Worm (Caenorhabditis elegans) whole organism, L4 larva: ENCODE results near the gene cit-1.1.

Source experiments
- F26F4.8 ChIP-seq: fragments of 200-800 bp; sonication (Bioruptor generic); conservative IDR thresholded peaks from 2 replicates; pipeline ENCODE4 v1.3.6; 2022; ENCODE audit warnings: missing genetic modification characterization, missing compliant biosample characterization
- F44E2.7 ChIP-seq: fragments of 200-800 bp; sonication (Bioruptor generic); IDR thresholded peaks from 2 replicates; pipeline ENCODE4 v2.1.2; 2022; ENCODE audit warnings: missing genetic modification characterization, missing compliant biosample characterization
- F49E8.2 ChIP-seq: sonication (generic microtip); optimal IDR thresholded peaks from 2 replicates; lab custom pipeline; 2016; ENCODE audit warnings: missing compliant biosample characterization, mild to moderate bottlenecking, missing genetic modification characterization, borderline replicate concordance
- Y5F2A.4 ChIP-seq: fragments of 200-800 bp; sonication (Bioruptor generic); optimal IDR thresholded peaks from 2 replicates; lab custom pipeline; 2018; ENCODE audit warnings: mild to moderate bottlenecking, missing genetic modification characterization, missing compliant biosample characterization
- Y75B8A.6 ChIP-seq: fragments of 200-800 bp; sonication (Bioruptor generic); IDR thresholded peaks from 2 replicates; pipeline ENCODE4 v1.3.6; 2022; ENCODE audit warnings: missing genetic modification reagents, missing genetic modification characterization, missing compliant biosample characterization
- aha-1 ChIP-seq: fragments of 150-350 bp; peaks from one replicate; lab custom pipeline; 2014; ENCODE audit warnings: missing biosample characterization, missing genetic modification characterization
- aly-2 ChIP-seq: sonication (generic microtip); optimal IDR thresholded peaks from 2 replicates; lab custom pipeline; 2018; ENCODE audit warnings: missing biosample characterization, missing genetic modification characterization
- attf-4 ChIP-seq: sonication (generic microtip); optimal IDR thresholded peaks from 3 replicates; lab custom pipeline; 2017; ENCODE audit warnings: missing biosample characterization, missing genetic modification characterization
- ceh-20 ChIP-seq: fragments of 200-800 bp; sonication (Bioruptor generic); IDR thresholded peaks from 2 replicates; pipeline ENCODE4 v1.3.6; 2022; ENCODE audit warnings: missing genetic modification reagents, missing genetic modification characterization, missing compliant biosample characterization
- ceh-28 ChIP-seq: fragments of 150-350 bp; optimal IDR thresholded peaks from 2 replicates; lab custom pipeline; 2014; ENCODE audit warnings: missing biosample characterization, missing genetic modification reagents, missing genetic modification characterization
- ceh-32 ChIP-seq: sonication (generic microtip); optimal IDR thresholded peaks from 2 replicates; lab custom pipeline; 2016; ENCODE audit warnings: mild to moderate bottlenecking, missing genetic modification characterization, missing compliant biosample characterization; ENCODE audit not compliant: poor library complexity
- ceh-44 ChIP-seq: fragments of 200-800 bp; sonication (Bioruptor generic); IDR thresholded peaks from 2 replicates; pipeline ENCODE4 v1.3.6; 2022; ENCODE audit warnings: missing genetic modification reagents, missing genetic modification characterization, missing compliant biosample characterization
- ceh-62 ChIP-seq: sonication (generic microtip); optimal IDR thresholded peaks from 2 replicates; lab custom pipeline; 2017; ENCODE audit warnings: missing biosample characterization, missing genetic modification characterization
- ceh-82 ChIP-seq: sonication (generic microtip); optimal IDR thresholded peaks from 2 replicates; lab custom pipeline; 2017; ENCODE audit warnings: missing biosample characterization, missing genetic modification characterization
- cey-2 ChIP-seq: sonication (generic microtip); optimal IDR thresholded peaks from 3 replicates; lab custom pipeline; 2017; ENCODE audit warnings: missing genetic modification characterization, mild to moderate bottlenecking, missing compliant biosample characterization, antibody characterized with exemption, borderline replicate concordance; ENCODE audit not compliant: insufficient read depth
- daf-19 ChIP-seq: fragments of 200-800 bp; sonication (Bioruptor generic); conservative IDR thresholded peaks from 2 replicates; pipeline ENCODE4 v1.3.6; 2022; ENCODE audit warnings: missing genetic modification characterization, missing compliant biosample characterization
- dmd-6 ChIP-seq: fragments of 200-800 bp; sonication (Bioruptor generic); IDR thresholded peaks from 2 replicates; pipeline ENCODE4 v1.3.6; 2022; ENCODE audit warnings: missing genetic modification reagents, missing genetic modification characterization, missing compliant biosample characterization
- dmd-8 ChIP-seq: fragments of 200-800 bp; sonication (Bioruptor generic); IDR thresholded peaks from 2 replicates; pipeline ENCODE4 v1.3.6; 2022; ENCODE audit warnings: missing genetic modification characterization, missing compliant biosample characterization
- dmd-9 ChIP-seq: fragments of 200-800 bp; sonication (Bioruptor generic); IDR thresholded peaks from 2 replicates; pipeline ENCODE4 v1.3.6; 2022; ENCODE audit warnings: missing genetic modification reagents, missing genetic modification characterization, missing compliant biosample characterization
- dpl-1 ChIP-seq: fragments of 150-350 bp; optimal IDR thresholded peaks from 2 replicates; lab custom pipeline; 2014; ENCODE audit warnings: missing biosample characterization, missing genetic modification reagents, missing genetic modification characterization
- duxl-1 ChIP-seq: sonication (generic microtip); optimal IDR thresholded peaks from 2 replicates; lab custom pipeline; 2016; ENCODE audit warnings: mild to moderate bottlenecking, missing genetic modification characterization, moderate library complexity, missing compliant biosample characterization; ENCODE audit not compliant: poor library complexity
- egl-27 ChIP-seq: sonication (generic microtip); optimal IDR thresholded peaks from 3 replicates; lab custom pipeline; 2017; ENCODE audit warnings: missing biosample characterization, missing genetic modification reagents, missing genetic modification characterization
- fkh-10 ChIP-seq: fragments of 150-350 bp; optimal IDR thresholded peaks from 2 replicates; lab custom pipeline; 2014; ENCODE audit warnings: missing biosample characterization, missing genetic modification reagents, missing genetic modification characterization
- fos-1 ChIP-seq: fragments of 150-350 bp; optimal IDR thresholded peaks from 2 replicates; lab custom pipeline; 2014; ENCODE audit warnings: missing biosample characterization, missing genetic modification characterization
- gei-8 ChIP-seq: fragments of 200-800 bp; sonication (Bioruptor generic); optimal IDR thresholded peaks from 2 replicates; lab custom pipeline; 2018; ENCODE audit warnings: mild to moderate bottlenecking, missing genetic modification characterization, missing compliant biosample characterization
- hif-1 ChIP-seq, 2 experiments: sonication (generic microtip); optimal IDR thresholded peaks; 2 replicates each; lab custom pipeline; 2016 to 2017; ENCODE audit warnings: missing compliant biosample characterization in 2 of 2, missing genetic modification characterization in 2 of 2, missing genetic modification reagents in 2 of 2, missing genotype in 2 of 2, mild to moderate bottlenecking in 1 of 2
- lim-7 ChIP-seq: fragments of 200-800 bp; sonication (Bioruptor generic); IDR thresholded peaks from 2 replicates; pipeline ENCODE4 v1.3.6; 2022; ENCODE audit warnings: missing genetic modification characterization, missing compliant biosample characterization
- lin-1 ChIP-seq: fragments of 200-800 bp; sonication (Bioruptor generic); IDR thresholded peaks from 2 replicates; pipeline ENCODE4 v1.3.6; 2022; ENCODE audit warnings: missing genetic modification reagents, missing genetic modification characterization, missing compliant biosample characterization
- lin-29 ChIP-seq: fragments of 200-800 bp; sonication (Bioruptor generic); IDR thresholded peaks from 2 replicates; pipeline ENCODE4 v1.3.6; 2022; ENCODE audit warnings: missing genetic modification reagents, missing genetic modification characterization, missing compliant biosample characterization
- madf-9 ChIP-seq: fragments of 200-800 bp; sonication (Bioruptor generic); conservative IDR thresholded peaks from 2 replicates; pipeline ENCODE4 v1.3.6; 2022; ENCODE audit warnings: missing genetic modification reagents, missing genetic modification characterization, missing compliant biosample characterization
- mdt-29 ChIP-seq: fragments of 200-800 bp; sonication (Bioruptor generic); IDR thresholded peaks from 2 replicates; pipeline ENCODE4 v1.3.6; 2022; ENCODE audit warnings: missing genetic modification reagents, missing genetic modification characterization, missing compliant biosample characterization
- mep-1 ChIP-seq: fragments of 150-350 bp; sonication (generic microtip); optimal IDR thresholded peaks from 3 replicates; lab custom pipeline; 2014; ENCODE audit warnings: missing biosample characterization, missing genetic modification characterization
- mes-2 ChIP-seq: sonication (generic microtip); optimal IDR thresholded peaks from 2 replicates; lab custom pipeline; 2016; ENCODE audit warnings: missing genotype, mild to moderate bottlenecking, missing genetic modification characterization, missing compliant biosample characterization; ENCODE audit not compliant: poor library complexity, severe bottlenecking
- mxl-2 ChIP-seq: fragments of 200-800 bp; sonication (Bioruptor generic); conservative IDR thresholded peaks from 2 replicates; pipeline ENCODE4 v1.3.6; 2022; ENCODE audit warnings: missing genetic modification reagents, missing genetic modification characterization, missing compliant biosample characterization
- mxl-3 ChIP-seq: fragments of 200-800 bp; sonication (Bioruptor generic); optimal IDR thresholded peaks from 2 replicates; lab custom pipeline; 2018; ENCODE audit warnings: mild to moderate bottlenecking, missing genetic modification characterization, missing compliant biosample characterization
- nhr-111 ChIP-seq: fragments of 200-800 bp; sonication (Bioruptor generic); optimal IDR thresholded peaks from 2 replicates; lab custom pipeline; 2018; ENCODE audit warnings: mild to moderate bottlenecking, missing genetic modification characterization, missing compliant biosample characterization
- nhr-28 ChIP-seq: fragments of 150-350 bp; optimal IDR thresholded peaks from 2 replicates; lab custom pipeline; 2014; ENCODE audit warnings: missing biosample characterization, missing genetic modification characterization
- nhr-6 ChIP-seq: fragments of 150-350 bp; optimal IDR thresholded peaks from 2 replicates; lab custom pipeline; 2014; ENCODE audit warnings: missing biosample characterization, missing genetic modification characterization
- nhr-77 ChIP-seq: fragments of 150-350 bp; optimal IDR thresholded peaks from 2 replicates; lab custom pipeline; 2014; ENCODE audit warnings: missing biosample characterization, missing genetic modification characterization
- pqm-1 ChIP-seq: sonication (generic microtip); optimal IDR thresholded peaks from 2 replicates; lab custom pipeline; 2017; ENCODE audit warnings: missing biosample characterization, missing genetic modification characterization
- rbr-2 ChIP-seq: sonication (generic microtip); optimal IDR thresholded peaks from 2 replicates; lab custom pipeline; 2016; ENCODE audit warnings: missing genotype, missing genetic modification characterization, missing compliant biosample characterization
- sdz-12 ChIP-seq: fragments of 200-800 bp; sonication (Bioruptor generic); optimal IDR thresholded peaks from 2 replicates; lab custom pipeline; 2018; ENCODE audit warnings: mild to moderate bottlenecking, missing genetic modification characterization, missing compliant biosample characterization
- skn-1 ChIP-seq: fragments of 150-350 bp; optimal IDR thresholded peaks from 2 replicates; lab custom pipeline; 2014; ENCODE audit warnings: missing biosample characterization, missing genetic modification characterization
- snpc-4 ChIP-seq: fragments of 150-350 bp; optimal IDR thresholded peaks from 2 replicates; lab custom pipeline; 2014; ENCODE audit warnings: missing biosample characterization, missing genetic modification characterization
- spr-1 ChIP-seq: sonication (generic microtip); optimal IDR thresholded peaks from 2 replicates; lab custom pipeline; 2016; ENCODE audit warnings: mild to moderate bottlenecking, missing genetic modification characterization, missing compliant biosample characterization
- spr-3 ChIP-seq: fragments of 200-800 bp; sonication (Bioruptor generic); optimal IDR thresholded peaks from 2 replicates; lab custom pipeline; 2018; ENCODE audit warnings: mild to moderate bottlenecking, missing genetic modification characterization, missing compliant biosample characterization
- tra-1 ChIP-seq: fragments of 200-800 bp; sonication (Bioruptor generic); IDR thresholded peaks from 2 replicates; pipeline ENCODE4 v1.3.6; 2022; ENCODE audit warnings: missing genetic modification reagents, missing genetic modification characterization, missing compliant biosample characterization
- unc-130 ChIP-seq: sonication (generic microtip); optimal IDR thresholded peaks from 2 replicates; lab custom pipeline; 2016; ENCODE audit warnings: missing genetic modification reagents, missing genetic modification characterization, missing compliant biosample characterization
- unc-39 ChIP-seq: sonication (generic microtip); optimal IDR thresholded peaks from 2 replicates; lab custom pipeline; 2017; ENCODE audit warnings: missing biosample characterization, missing genetic modification characterization
- vab-7 ChIP-seq: fragments of 200-800 bp; sonication (Bioruptor generic); IDR thresholded peaks from 2 replicates; pipeline ENCODE4 v1.3.6; 2022; ENCODE audit warnings: missing genetic modification reagents, missing genetic modification characterization, missing compliant biosample characterization
- zfp-2 ChIP-seq: sonication (generic microtip); optimal IDR thresholded peaks from 2 replicates; lab custom pipeline; 2016; ENCODE audit warnings: mild to moderate bottlenecking, missing genetic modification characterization, missing compliant biosample characterization

The cit-1.1 gene

DNA sequence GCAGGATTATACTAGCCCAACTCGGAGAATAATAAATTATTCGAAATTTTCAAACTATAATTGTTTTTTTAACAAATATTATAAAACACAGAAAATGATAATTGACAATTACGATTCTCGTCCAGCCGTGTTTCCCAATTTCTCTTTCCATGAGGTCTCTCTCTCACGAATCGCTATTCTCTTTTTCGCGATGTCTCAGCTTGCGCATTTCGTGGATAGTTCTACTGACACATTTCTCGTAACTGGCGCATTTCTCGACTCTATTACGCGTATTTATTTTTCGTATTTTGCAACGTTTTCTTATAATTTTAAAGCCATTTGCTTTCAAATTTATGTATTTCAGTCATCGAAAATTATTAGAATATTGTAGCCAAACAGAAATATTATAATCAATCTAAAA is 34.2 kb upstream of the cit-1.1 start (continued):
- TF ChIP-seq nhr-28 (tag; lab: Kevin White, UChicago) (peak; percentile 98), rbr-2 (tag; lab: Kevin White, UChicago) (peak; percentile 98), nhr-77 (tag; lab: Kevin White, UChicago) (peak; percentile 99), F44E2.7 (GFP tag; lab: Robert Waterston, UW) (peak; percentile 76; the same call in 1 of the 2 replicates), mxl-3 (GFP tag; lab: Kevin White, UChicago) (peak; percentile 98), F26F4.8 (GFP tag; lab: Robert Waterston, UW) (peak; percentile 64; the same call in 1 of the 2 replicates), F49E8.2 (tag; lab: Kevin White, UChicago) (peak; percentile 83), attf-4 (tag; lab: Kevin White, UChicago) (no peak), zfp-2 (tag; lab: Kevin White, UChicago) (peak; percentile 83), lin-29 (GFP tag; lab: Robert Waterston, UW) (peak; percentile 80; the same call in 1 of the 2 replicates), Y75B8A.6 (GFP tag; lab: Robert Waterston, UW) (peak; percentile 98), fos-1 (tag; lab: Kevin White, UChicago) (no peak), mxl-2 (GFP tag; lab: Robert Waterston, UW) (peak; percentile 89), aha-1 (tag; lab: Kevin White, UChicago) (peak; percentile 98), fkh-10 (GFP tag; lab: Kevin White, UChicago) (peak; percentile 99), madf-9 (GFP tag; lab: Robert Waterston, UW) (peak; percentile 97), dmd-9 (GFP tag; lab: Robert Waterston, UW) (peak; percentile 99), gei-8 (peak; percentile 75), dmd-6 (peak; percentile 97), sdz-12 (GFP tag; lab: Kevin White, UChicago) (peak; percentile 99), tra-1 (peak; percentile 99), spr-3 (GFP tag; lab: Kevin White, UChicago) (peak; percentile 86), nhr-111 (GFP tag; lab: Kevin White, UChicago) (no peak), mdt-29 (GFP tag; lab: Robert Waterston, UW) (no peak; the same call in 1 of the 2 replicates), hif-1 (tag; optimal IDR thresholded peaks at IDR 0.05; lab: Kevin White, UChicago) (peak; percentile 65 to 98), unc-39 (tag; lab: Kevin White, UChicago) (no peak), dmd-8 (peak; percentile 83), dpl-1 (GFP tag; lab: Kevin White, UChicago) (peak; percentile 92), ceh-62 (tag; lab: Kevin White, UChicago) (peak; percentile 42), egl-27 (tag; lab: Kevin White, UChicago) (no peak), lin-1 (GFP tag; lab: Robert Waterston, UW) (peak; percentile 76; the same call in 1 of the 2 replicates), unc-130 (GFP tag; lab: Kevin White, UChicago) (peak; percentile 99), Y5F2A.4 (GFP tag; lab: Kevin White, UChicago) (peak; percentile 32), duxl-1 (peak; percentile 95), ceh-28 (tag; lab: Kevin White, UChicago) (peak; percentile 52), spr-1 (tag; lab: Kevin White, UChicago) (peak; percentile 94), mep-1 (peak; percentile 99), daf-19 (peak; percentile 88), mes-2 (tag; lab: Kevin White, UChicago) (peak; percentile 100), nhr-6 (tag; lab: Kevin White, UChicago) (peak; percentile 92), aly-2 (tag; lab: Kevin White, UChicago) (peak; percentile 86), ceh-20 (GFP tag; lab: Robert Waterston, UW) (peak; percentile 97), ceh-82 (peak; percentile 28), snpc-4 (tag; lab: Kevin White, UChicago) (no peak), pqm-1 (peak; percentile 86), lim-7 (GFP tag; lab: Robert Waterston, UW) (peak; percentile 97), skn-1 (tag; lab: Kevin White, UChicago) (no peak), ceh-44 (GFP tag; lab: Robert Waterston, UW) (peak; percentile 100), vab-7 (GFP tag; lab: Robert Waterston, UW) (peak; percentile 100), cey-2 (peak; percentile 68), ceh-32 (peak; percentile 13)
